Fruit fly (Drosophila melanogaster) whole organism, embryonic: ENCODE data around the gene corto.

Experiments
- Aef1 ChIP-seq: fragments of 200-800 bp; sonication (Bioruptor generic); IDR thresholded peaks from 3 replicates; pipeline ENCODE4 v1.3.6; 2022; ENCODE audit warnings: missing biosample characterization, missing genetic modification characterization
- Awh ChIP-seq: fragments of 200-800 bp; sonication (Bioruptor generic); IDR thresholded peaks from 2 replicates; pipeline ENCODE4, ENCODE4 v1.3.6; 2022; ENCODE audit warnings: missing biosample characterization, missing genetic modification characterization
- C15 ChIP-seq: fragments of 200-800 bp; sonication (Bioruptor generic); IDR thresholded peaks from 3 replicates; pipeline ENCODE4 v1.3.6; 2022; ENCODE audit warnings: missing biosample characterization, missing genetic modification characterization
- CG10959 ChIP-seq: fragments of 200-800 bp; sonication (Bioruptor generic); IDR thresholded peaks from 2 replicates; pipeline ENCODE4 v1.3.6; 2022; ENCODE audit warnings: missing biosample characterization, missing genetic modification characterization
- CG10979 ChIP-seq: fragments of 200-800 bp; sonication (Bioruptor generic); optimal IDR thresholded peaks from 2 replicates; lab custom pipeline; 2018; ENCODE audit warnings: missing biosample characterization, mild to moderate bottlenecking, missing genetic modification characterization, moderate library complexity
- CG11247 ChIP-seq: fragments of 200-800 bp; sonication (Bioruptor generic); IDR thresholded peaks from 2 replicates; pipeline ENCODE4 v1.3.6; 2022; ENCODE audit warnings: missing biosample characterization, missing genetic modification characterization
- CG12769 ChIP-seq: fragments of 200-800 bp; sonication (Bioruptor generic); optimal IDR thresholded peaks from 2 replicates; lab custom pipeline; 2019; ENCODE audit warnings: missing biosample characterization, mild to moderate bottlenecking, missing genetic modification characterization, moderate library complexity
- CG13775 ChIP-seq: fragments of 200-800 bp; sonication (Bioruptor generic); optimal IDR thresholded peaks from 3 replicates; lab custom pipeline; 2017; ENCODE audit warnings: missing biosample characterization, mild to moderate bottlenecking, missing genetic modification characterization
- CG15011 ChIP-seq: fragments of 200-800 bp; sonication (Bioruptor generic); optimal IDR thresholded peaks from 3 replicates; lab custom pipeline; 2018; ENCODE audit warnings: missing biosample characterization, mild to moderate bottlenecking, missing genetic modification characterization
- CG16815 ChIP-seq: fragments of 200-800 bp; sonication (Bioruptor generic); optimal IDR thresholded peaks from 3 replicates; lab custom pipeline; 2017; ENCODE audit warnings: missing biosample characterization, mild to moderate bottlenecking, missing genetic modification characterization
- CG18476 ChIP-seq: fragments of 200-800 bp; sonication (Bioruptor generic); optimal IDR thresholded peaks from 2 replicates; lab custom pipeline; 2016; ENCODE audit warnings: missing biosample characterization, mild to moderate bottlenecking, missing genetic modification characterization
- CG2120 ChIP-seq: fragments of 200-800 bp; sonication (Bioruptor generic); optimal IDR thresholded peaks from 3 replicates; lab custom pipeline; 2016; ENCODE audit warnings: missing biosample characterization, missing genetic modification characterization
- CG2712 ChIP-seq: fragments of 200-800 bp; optimal IDR thresholded peaks from 3 replicates; lab custom pipeline; 2019; ENCODE audit warnings: missing biosample characterization, mild to moderate bottlenecking, missing genetic modification characterization, moderate library complexity
- CG32532 ChIP-seq: fragments of 200-800 bp; sonication (Bioruptor generic); IDR thresholded peaks from 2 replicates; pipeline ENCODE4 v1.3.6; 2022; ENCODE audit warnings: missing biosample characterization, missing genetic modification characterization
- CG4404 ChIP-seq: fragments of 200-800 bp; sonication (Bioruptor generic); IDR thresholded peaks from 2 replicates; pipeline ENCODE4 v1.3.6; 2022; ENCODE audit warnings: missing biosample characterization, missing genetic modification characterization
- CG6765 ChIP-seq: fragments of 200-800 bp; sonication (Bioruptor generic); optimal IDR thresholded peaks from 3 replicates; lab custom pipeline; 2017; ENCODE audit warnings: missing biosample characterization, mild to moderate bottlenecking, missing genetic modification characterization
- CG6854 ChIP-seq: fragments of 200-800 bp; sonication (Bioruptor generic); optimal IDR thresholded peaks from 3 replicates; lab custom pipeline; 2017; ENCODE audit warnings: missing biosample characterization, mild to moderate bottlenecking, missing genetic modification characterization
- CG7963 ChIP-seq: fragments of 200-800 bp; sonication (Bioruptor generic); IDR thresholded peaks from 3 replicates; pipeline ENCODE4 v1.3.6; 2022; ENCODE audit warnings: missing biosample characterization, missing genetic modification characterization; ENCODE audit not compliant: partially characterized antibody
- Camta ChIP-seq: fragments of 200-800 bp; sonication (Bioruptor generic); optimal IDR thresholded peaks from 2 replicates; lab custom pipeline; 2016; ENCODE audit warnings: missing biosample characterization, missing genetic modification characterization
- CoRest ChIP-seq: fragments of 200-800 bp; sonication (Bioruptor generic); optimal IDR thresholded peaks from 3 replicates; lab custom pipeline; 2018; ENCODE audit warnings: missing biosample characterization, mild to moderate bottlenecking, missing genetic modification characterization, moderate library complexity
- CrebB ChIP-seq: fragments of 200-800 bp; sonication (Bioruptor generic); optimal IDR thresholded peaks from 3 replicates; lab custom pipeline; 2018; ENCODE audit warnings: missing biosample characterization, mild to moderate bottlenecking, missing genetic modification characterization
- Deaf1 ChIP-seq: fragments of 200-800 bp; optimal IDR thresholded peaks from 3 replicates; lab custom pipeline; 2019; ENCODE audit warnings: missing biosample characterization, mild to moderate bottlenecking, missing genetic modification characterization, moderate library complexity
- Doc3 ChIP-seq: fragments of 200-800 bp; sonication (Bioruptor generic); IDR thresholded peaks from 3 replicates; pipeline ENCODE4 v1.3.6; 2022; ENCODE audit warnings: missing biosample characterization, missing genetic modification characterization; ENCODE audit not compliant: partially characterized antibody
- E2f1 ChIP-seq: fragments of 200-800 bp; sonication (Bioruptor generic); IDR thresholded peaks from 2 replicates; pipeline ENCODE4 v1.3.6; 2022; ENCODE audit warnings: missing biosample characterization, missing genetic modification characterization
- Hr78 ChIP-seq, 2 experiments: fragments of 200-800 bp in 1 of 2; fragments of >200 bp in 1 of 2; sonication (Bioruptor generic) in 1 of 2; optimal IDR thresholded peaks; 2 replicates each; lab custom pipeline; 2017 to 2019; ENCODE audit warnings: missing biosample characterization in 2 of 2, missing genetic modification characterization in 2 of 2, mild to moderate bottlenecking in 1 of 2, moderate library complexity in 1 of 2
- Mrtf ChIP-seq: fragments of 200-800 bp; sonication (Bioruptor generic); IDR thresholded peaks from 3 replicates; pipeline ENCODE4 v1.3.6; 2022; ENCODE audit warnings: missing biosample characterization, missing genetic modification characterization
- Myb ChIP-seq: fragments of 200-800 bp; sonication (Bioruptor generic); optimal IDR thresholded peaks from 2 replicates; lab custom pipeline; 2016; ENCODE audit warnings: missing biosample characterization, missing genetic modification characterization
- Pdp1 ChIP-seq, 2 experiments: fragments of 200-800 bp; sonication (Bioruptor generic); optimal IDR thresholded peaks; 3 replicates each; lab custom pipeline; 2016; ENCODE audit warnings: missing biosample characterization in 2 of 2, missing genetic modification characterization in 2 of 2, mild to moderate bottlenecking in 1 of 2, moderate library complexity in 1 of 2
- Sry-β ChIP-seq: fragments of 200-800 bp; sonication (Bioruptor generic); optimal IDR thresholded peaks from 2 replicates; lab custom pipeline; 2018; ENCODE audit warnings: missing biosample characterization, mild to moderate bottlenecking, missing genetic modification characterization, moderate library complexity
- abd-A ChIP-seq: fragments of 200-800 bp; sonication (Bioruptor generic); optimal IDR thresholded peaks from 3 replicates; lab custom pipeline; 2019; ENCODE audit warnings: missing biosample characterization, mild to moderate bottlenecking, missing genetic modification characterization, moderate library complexity
- cato ChIP-seq: fragments of 200-800 bp; sonication (Bioruptor generic); optimal IDR thresholded peaks from 2 replicates; lab custom pipeline; 2016; ENCODE audit warnings: missing biosample characterization, missing genetic modification characterization, borderline replicate concordance
- chinmo ChIP-seq: fragments of 200-800 bp; sonication (Bioruptor generic); IDR thresholded peaks from 4 replicates; pipeline ENCODE4 v1.3.6; 2022; ENCODE audit warnings: missing biosample characterization, missing genetic modification characterization; ENCODE audit not compliant: partially characterized antibody
- eve ChIP-seq, 2 experiments: fragments of >200 bp; optimal IDR thresholded peaks; 2 replicates each; lab custom pipeline; 2017; ENCODE audit warnings: missing biosample characterization in 2 of 2, missing genetic modification characterization in 2 of 2
- eyg ChIP-seq: fragments of 200-800 bp; sonication (Bioruptor generic); optimal IDR thresholded peaks from 3 replicates; lab custom pipeline; 2016; ENCODE audit warnings: missing biosample characterization, missing genetic modification characterization
- grn ChIP-seq: fragments of 200-800 bp; sonication (Bioruptor generic); optimal IDR thresholded peaks from 3 replicates; lab custom pipeline; 2017; ENCODE audit warnings: missing biosample characterization, missing genetic modification characterization
- ken ChIP-seq: fragments of 200-800 bp; sonication (Bioruptor generic); IDR thresholded peaks from 3 replicates; pipeline ENCODE4 v1.3.6; 2022; ENCODE audit warnings: missing biosample characterization, missing genetic modification characterization
- klu ChIP-seq: fragments of 200-800 bp; sonication (Bioruptor generic); IDR thresholded peaks from 2 replicates; pipeline ENCODE4 v1.3.6; 2022; ENCODE audit warnings: missing biosample characterization, missing genetic modification characterization
- knrl ChIP-seq: fragments of 200-800 bp; sonication (Bioruptor generic); IDR thresholded peaks from 3 replicates; pipeline ENCODE4 v1.3.6; 2022; ENCODE audit warnings: missing biosample characterization, missing genetic modification characterization; ENCODE audit not compliant: partially characterized antibody
- lola ChIP-seq, 3 experiments: fragments of >200 bp in 2 of 3; fragments of 200-800 bp in 1 of 3; sonication (Bioruptor generic) in 1 of 3; optimal IDR thresholded peaks; 2 replicates each; lab custom pipeline; 2017 to 2019; ENCODE audit warnings: missing biosample characterization in 3 of 3, missing genetic modification characterization in 3 of 3, mild to moderate bottlenecking in 1 of 3, moderate library complexity in 1 of 3
- lov ChIP-seq, 2 experiments: fragments of 200-800 bp in 1 of 2; fragments of >200 bp in 1 of 2; sonication (Bioruptor generic) in 1 of 2; IDR thresholded peaks in 1 of 2; optimal IDR thresholded peaks in 1 of 2; 2 replicates in 1 of 2; 3 replicates in 1 of 2; pipeline versions ENCODE4 v1.3.6 to Lab custom; 2017 to 2022; ENCODE audit warnings: missing biosample characterization in 1 of 2, missing genetic modification characterization in 1 of 2
- nerfin-2 ChIP-seq: fragments of 200-800 bp; sonication (Bioruptor generic); IDR thresholded peaks from 2 replicates; pipeline ENCODE4 v1.3.6; 2022; ENCODE audit warnings: missing biosample characterization, missing genetic modification characterization; ENCODE audit not compliant: partially characterized antibody
- oc ChIP-seq: fragments of 200-800 bp; sonication (Bioruptor generic); optimal IDR thresholded peaks from 2 replicates; lab custom pipeline; 2018; ENCODE audit warnings: missing biosample characterization, mild to moderate bottlenecking, missing genetic modification characterization, moderate library complexity
- pum ChIP-seq: fragments of 200-800 bp; sonication (Bioruptor generic); optimal IDR thresholded peaks from 2 replicates; lab custom pipeline; 2016; ENCODE audit warnings: missing biosample characterization, missing genetic modification characterization
- rib ChIP-seq: fragments of 200-800 bp; sonication (Bioruptor generic); IDR thresholded peaks from 2 replicates; pipeline ENCODE4 v1.3.6; 2022; ENCODE audit warnings: missing biosample characterization, missing genetic modification characterization
- sd ChIP-seq: fragments of 200-800 bp; sonication (Bioruptor generic); optimal IDR thresholded peaks from 3 replicates; lab custom pipeline; 2018; ENCODE audit warnings: missing biosample characterization, mild to moderate bottlenecking, missing genetic modification characterization, moderate library complexity
- seq ChIP-seq: fragments of 200-800 bp; sonication (Bioruptor generic); IDR thresholded peaks from 2 replicates; pipeline ENCODE4 v1.3.6; 2022; ENCODE audit warnings: missing biosample characterization, missing genetic modification characterization
- sr ChIP-seq: fragments of 200-800 bp; sonication (Bioruptor generic); IDR thresholded peaks from 3 replicates; pipeline ENCODE4 v1.3.6; 2022; ENCODE audit warnings: missing biosample characterization, missing genetic modification characterization
- vvl ChIP-seq: fragments of 200-800 bp; sonication (Bioruptor generic); IDR thresholded peaks from 2 replicates; pipeline ENCODE4 v1.3.6; 2022; ENCODE audit warnings: missing biosample characterization, missing genetic modification characterization
- wek ChIP-seq: fragments of 200-800 bp; sonication (Bioruptor generic); optimal IDR thresholded peaks from 3 replicates; lab custom pipeline; 2018; ENCODE audit warnings: missing biosample characterization, mild to moderate bottlenecking, missing genetic modification characterization, moderate library complexity

corto gene

DNA sequence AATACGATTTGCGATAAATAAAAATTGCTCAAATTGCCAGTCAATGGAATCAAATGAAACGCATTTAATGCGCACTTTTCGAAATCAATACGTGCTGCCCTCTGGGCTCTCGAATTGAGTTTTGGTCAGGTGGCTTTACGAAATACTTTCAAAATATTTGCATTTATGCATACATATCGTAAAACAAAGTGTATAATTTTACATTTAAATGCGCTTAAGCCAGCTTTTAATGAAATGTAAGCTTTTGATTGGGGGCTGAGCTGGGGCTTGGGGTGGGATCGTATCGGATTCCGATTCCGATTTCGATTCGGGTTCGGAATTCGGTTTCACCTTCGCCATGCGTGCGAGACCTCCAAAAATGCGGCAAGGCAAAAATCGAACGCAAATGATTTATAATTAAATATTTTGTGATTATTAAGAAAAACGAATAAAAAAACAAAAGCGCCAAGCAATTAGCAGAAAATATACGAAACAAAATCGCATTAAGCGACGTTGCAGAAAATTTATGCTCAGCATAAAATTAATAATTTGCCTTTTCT lies 28.5 kb downstream of the corto start:
- TF ChIP-seq wek (GFP tag; lab: Kevin White, UChicago), result no peak
- no peak for TF ChIP-seq eyg (GFP tag; lab: Kevin White, UChicago)
- peak; percentile 75 for TF ChIP-seq sd
- TF ChIP-seq CG32532 (GFP tag; lab: Robert Waterston, UW), result no peak
- no peak for TF ChIP-seq Aef1 (GFP tag; lab: Robert Waterston, UW)
- TF ChIP-seq Doc3, result no peak
- no peak for TF ChIP-seq CG10979 (tag; lab: Kevin White, UChicago)
- no peak for TF ChIP-seq Camta (GFP tag; lab: Kevin White, UChicago)
- no peak for TF ChIP-seq CG18476
- TF ChIP-seq CG2120 (GFP tag; lab: Kevin White, UChicago), result no peak
- peak; percentile 21 for TF ChIP-seq abd-A (tag; lab: Kevin White, UChicago)
- TF ChIP-seq Sry-β, result no peak
- TF ChIP-seq lola (GFP tag; optimal IDR thresholded peaks at IDR 0.05; lab: Kevin White, UChicago), result no peak
- TF ChIP-seq CG6854 (GFP tag; lab: Kevin White, UChicago), result no peak
- TF ChIP-seq grn (GFP tag; lab: Kevin White, UChicago), result no peak
- TF ChIP-seq Deaf1 (tag; lab: Kevin White, UChicago), result peak; percentile 52
- peak; percentile 44; the same call in 1 of the 2 replicates for TF ChIP-seq Awh
- no peak for TF ChIP-seq E2f1 (GFP tag; lab: Robert Waterston, UW)
- 0 out of 4 replicates have a peak, but pooled peaks have one; percentile 34 for TF ChIP-seq chinmo (GFP tag; lab: Robert Waterston, UW)
- TF ChIP-seq knrl (GFP tag; lab: Robert Waterston, UW), result no peak
- TF ChIP-seq CG10959 (GFP tag; lab: Robert Waterston, UW), result no peak
- peak; percentile 31 for TF ChIP-seq CG12769 (tag; lab: Kevin White, UChicago)
- peak; percentile 96 for TF ChIP-seq vvl (GFP tag; lab: Robert Waterston, UW)
- no peak for TF ChIP-seq CG4404 (GFP tag; lab: Robert Waterston, UW)
- no peak for TF ChIP-seq CG2712 (tag; lab: Kevin White, UChicago)
- no peak for TF ChIP-seq ken (GFP tag; lab: Robert Waterston, UW)
- peak; percentile 57 for TF ChIP-seq oc (tag; lab: Kevin White, UChicago)

DNA sequence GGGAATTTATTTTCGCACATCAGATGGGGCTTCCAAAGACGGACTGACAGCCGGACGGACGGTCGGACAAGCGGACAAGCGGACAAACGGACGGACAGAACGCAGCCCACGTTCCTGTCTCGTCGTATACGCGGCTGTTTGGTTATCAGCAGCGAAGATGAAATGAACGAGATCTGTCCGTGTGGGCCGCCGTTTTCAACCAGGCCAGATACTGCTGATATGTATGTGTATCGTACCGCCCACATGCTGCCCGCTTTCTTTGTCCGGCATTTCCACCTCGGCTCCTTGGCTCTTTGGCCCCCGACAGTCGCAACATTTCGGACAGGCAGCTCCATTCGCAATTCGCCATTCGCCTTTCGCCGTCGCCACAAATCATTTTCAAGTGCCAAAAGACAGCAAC lies 29.6 kb downstream of the corto start:
- TF ChIP-seq CG15011 (GFP tag; lab: Kevin White, UChicago) (no peak), CG18476 (no peak), CG16815 (GFP tag; lab: Kevin White, UChicago) (no peak), CrebB (tag; lab: Kevin White, UChicago) (no peak), nerfin-2 (GFP tag; lab: Robert Waterston, UW) (no peak), Hr78 (GFP tag; optimal IDR thresholded peaks at IDR 0.05; lab: Kevin White, UChicago) (no peak), CG7963 (GFP tag; lab: Robert Waterston, UW) (no peak), Mrtf (GFP tag; lab: Robert Waterston, UW) (no peak), eve (GFP tag; optimal IDR thresholded peaks at IDR 0.05; lab: Kevin White, UChicago) (no peak), sr (peak; percentile 88), seq (GFP tag; lab: Robert Waterston, UW) (no peak), pum (GFP tag; lab: Kevin White, UChicago) (no peak), klu (GFP tag; lab: Robert Waterston, UW) (no peak), C15 (GFP tag; lab: Robert Waterston, UW) (no peak), CG11247 (GFP tag; lab: Robert Waterston, UW) (no peak), lov (optimal IDR thresholded peaks at IDR 0.05; lab: Kevin White, UChicago) (no peak), lov (GFP tag; IDR thresholded peaks at IDR 0.05; lab: Robert Waterston, UW) (0 out of 3 replicates have a peak, but pooled peaks have one; percentile 3), CG6854 (GFP tag; lab: Kevin White, UChicago) (no peak), CG6765 (GFP tag; lab: Kevin White, UChicago) (no peak), Pdp1 (GFP tag; optimal IDR thresholded peaks at IDR 0.05; lab: Kevin White, UChicago) (no peak), Myb (GFP tag; lab: Kevin White, UChicago) (no peak), CG13775 (no peak), CoRest (tag; lab: Kevin White, UChicago) (no peak), cato (GFP tag; lab: Kevin White, UChicago) (no peak), rib (GFP tag; lab: Robert Waterston, UW) (no peak)
